Worm (Caenorhabditis elegans): ENCODE data around the gene F35C11.4.
A peak's percentile ranks its signal among the peaks of the same experiment; 100 is the strongest.

ce11 chrII:8266559-8266958 lies 17.8 kb downstream of the F35C11.4 start:
- TF ChIP-seq ceh-9 (tag; optimal IDR thresholded peaks at IDR 0.05) = no peak
- TF ChIP-seq nhr-232 (tag; optimal IDR thresholded peaks at IDR 0.05) = no peak
- no peak for TF ChIP-seq pha-4 (tag; optimal IDR thresholded peaks at IDR 0.05)
- no peak for TF ChIP-seq ceh-19 (GFP tag; optimal IDR thresholded peaks at IDR 0.05)
- TF ChIP-seq ama-1 (optimal IDR thresholded peaks at IDR 0.05) = no peak
- no peak for TF ChIP-seq syd-9 (tag; optimal IDR thresholded peaks at IDR 0.05)
- no peak for TF ChIP-seq tbx-2 (tag; optimal IDR thresholded peaks at IDR 0.05)
- TF ChIP-seq elt-2 (tag; optimal IDR thresholded peaks at IDR 0.05) = peak; percentile 91

All from whole organism, late embryonic.